Worm (Caenorhabditis elegans): ENCODE measurements around the gene C01B9.1.

DNA sequence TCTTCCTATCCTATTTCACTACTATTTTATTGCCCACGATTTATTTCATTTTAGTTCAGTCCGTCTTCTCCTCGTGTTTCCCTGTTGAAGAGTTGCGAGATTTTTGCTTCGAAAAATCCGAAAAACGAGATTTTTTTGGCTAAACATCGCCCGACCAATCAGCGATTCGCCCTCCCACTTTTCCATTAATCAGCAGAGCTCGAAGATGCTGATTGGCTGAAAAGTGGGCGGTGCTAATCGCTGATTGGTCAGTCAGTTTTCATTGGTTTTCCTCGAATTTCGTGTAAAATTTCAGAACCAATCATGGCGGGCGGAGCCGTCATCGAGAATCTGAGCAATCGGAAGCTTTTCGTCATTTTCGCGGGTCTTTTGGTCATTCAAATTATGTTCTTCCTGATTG, 29.9 kb upstream of the C01B9.1 start, which contains the start of gene mig-14:
- TF ChIP-seq ztf-23 (GFP tag; IDR thresholded peaks at IDR 0.05) (no peak), ref-1 (GFP tag; conservative IDR thresholded peaks at IDR 0.05) (no peak), ztf-29 (GFP tag; IDR thresholded peaks at IDR 0.05) (no peak), flt-1 (GFP tag; IDR thresholded peaks at IDR 0.05) (no peak), cog-1 (tag; optimal IDR thresholded peaks at IDR 0.05) (no peak)

All from whole organism, midembryonic.